Worm (Caenorhabditis elegans) whole organism, early embryonic: ENCODE data around the gene fli-1.
A peak's percentile ranks its signal among the peaks of the same experiment; 100 is the strongest.

Experiments
- B0310.2 ChIP-seq: sonication (generic microtip); optimal IDR thresholded peaks from 2 replicates; lab custom pipeline; 2016; ENCODE audit warnings: mild to moderate bottlenecking, missing genetic modification characterization, missing compliant biosample characterization
- F13C5.2 ChIP-seq: sonication (generic microtip); optimal IDR thresholded peaks from 2 replicates; lab custom pipeline; 2017; ENCODE audit warnings: mild to moderate bottlenecking, missing genetic modification characterization, inconsistent platforms, missing compliant biosample characterization
- aly-1 ChIP-seq: sonication (generic microtip); optimal IDR thresholded peaks from 2 replicates; lab custom pipeline; 2016; ENCODE audit warnings: missing genetic modification characterization, missing compliant biosample characterization
- ama-1 ChIP-seq: fragments of 150-350 bp; optimal IDR thresholded peaks from 2 replicates; lab custom pipeline; 2014
- ceh-13 ChIP-seq: fragments of 200-800 bp; sonication (Bioruptor generic); optimal IDR thresholded peaks from 2 replicates; lab custom pipeline; 2018; ENCODE audit warnings: mild to moderate bottlenecking, missing genetic modification characterization, missing compliant biosample characterization
- ceh-36 ChIP-seq: sonication (generic microtip); optimal IDR thresholded peaks from 2 replicates; lab custom pipeline; 2016; ENCODE audit warnings: missing genetic modification characterization, inconsistent platforms, missing compliant biosample characterization
- ets-7 ChIP-seq: sonication (generic microtip); optimal IDR thresholded peaks from 2 replicates; lab custom pipeline; 2016; ENCODE audit warnings: missing genotype, missing genetic modification characterization, missing compliant biosample characterization
- flt-1 ChIP-seq: fragments of 200-800 bp; sonication (Bioruptor generic); IDR thresholded peaks from 2 replicates; pipeline ENCODE4 v1.3.6; 2022; ENCODE audit warnings: missing genetic modification characterization, missing compliant biosample characterization
- hmbx-1 ChIP-seq: sonication (generic microtip); optimal IDR thresholded peaks from 2 replicates; lab custom pipeline; 2016; ENCODE audit warnings: mild to moderate bottlenecking, missing genetic modification characterization, missing compliant biosample characterization
- hmg-4 ChIP-seq: fragments of 200-800 bp; sonication (Bioruptor generic); optimal IDR thresholded peaks from 2 replicates; lab custom pipeline; 2018; ENCODE audit warnings: mild to moderate bottlenecking, missing genetic modification characterization, missing compliant biosample characterization
- hnd-1 ChIP-seq: sonication (generic microtip); optimal IDR thresholded peaks from 2 replicates; lab custom pipeline; 2016; ENCODE audit warnings: missing genetic modification characterization, missing compliant biosample characterization
- pes-1 ChIP-seq: fragments of 200-800 bp; sonication (Bioruptor generic); IDR thresholded peaks from 2 replicates; pipeline ENCODE4 v1.3.6; 2022; ENCODE audit warnings: missing genetic modification reagents, missing genetic modification characterization, missing compliant biosample characterization
- scrt-1 ChIP-seq: fragments of 200-800 bp; sonication (Bioruptor generic); IDR thresholded peaks from 2 replicates; pipeline ENCODE4 v1.3.6; 2022; ENCODE audit warnings: missing genetic modification characterization, missing compliant biosample characterization
- sea-1 ChIP-seq: fragments of 200-800 bp; sonication (Bioruptor generic); conservative IDR thresholded peaks from 2 replicates; pipeline ENCODE4 v1.3.6; 2022; ENCODE audit warnings: missing genetic modification characterization, missing compliant biosample characterization
- tbx-11 ChIP-seq: fragments of 200-800 bp; sonication (Bioruptor generic); IDR thresholded peaks from 2 replicates; pipeline ENCODE4 v1.3.6; 2022; ENCODE audit warnings: missing genetic modification characterization, missing compliant biosample characterization
- tbx-37 ChIP-seq: fragments of 200-800 bp; sonication (Bioruptor generic); conservative IDR thresholded peaks from 2 replicates; pipeline ENCODE4 v1.3.6; 2022; ENCODE audit warnings: missing genetic modification reagents, missing genetic modification characterization, missing compliant biosample characterization
- tra-4 ChIP-seq: sonication (generic microtip); optimal IDR thresholded peaks from 2 replicates; lab custom pipeline; 2017; ENCODE audit warnings: missing genetic modification characterization, missing compliant biosample characterization

Gene fli-1

ce11 chrIII:8689143-8689542, 5.6 kb upstream of the fli-1 start:
- no peak for TF ChIP-seq F13C5.2 (tag; lab: Kevin White, UChicago)
- TF ChIP-seq hmbx-1 (tag; lab: Kevin White, UChicago) = no peak
- TF ChIP-seq tbx-11 (GFP tag; lab: Robert Waterston, UW) = no peak
- no peak for TF ChIP-seq B0310.2
- no peak for TF ChIP-seq ama-1 (lab: Kevin White, UChicago)
- TF ChIP-seq scrt-1 (GFP tag; lab: Robert Waterston, UW) = no peak
- no peak for TF ChIP-seq pes-1
- no peak for TF ChIP-seq hmg-4 (GFP tag; lab: Kevin White, UChicago)
- no peak for TF ChIP-seq aly-1 (tag; lab: Kevin White, UChicago)

ce11 chrIII:8688438-8688946, 5.0 kb upstream of the fli-1 start, which contains the start of gene hadb-1:
Gene hadb-1, minus strand, starts transcription at chrIII:8688488.
- TF ChIP-seq tra-4 (tag; lab: Kevin White, UChicago) (no peak), tbx-11 (GFP tag; lab: Robert Waterston, UW) (no peak), ceh-13 (GFP tag; lab: Kevin White, UChicago) (no peak), B0310.2 (no peak), aly-1 (tag; lab: Kevin White, UChicago) (no peak), ets-7 (tag; lab: Kevin White, UChicago) (no peak), F13C5.2 (tag; lab: Kevin White, UChicago) (no peak), hnd-1 (tag; lab: Kevin White, UChicago) (no peak), pes-1 (no peak), sea-1 (GFP tag; lab: Robert Waterston, UW) (no peak), hmg-4 (GFP tag; lab: Kevin White, UChicago) (no peak), flt-1 (no peak), hmbx-1 (tag; lab: Kevin White, UChicago) (no peak), ceh-36 (tag; lab: Kevin White, UChicago) (no peak), ama-1 (lab: Kevin White, UChicago) (no peak), tbx-37 (GFP tag; lab: Robert Waterston, UW) (no peak), scrt-1 (GFP tag; lab: Robert Waterston, UW) (no peak)

- TF ChIP-seq aly-1 (tag; lab: Kevin White, UChicago) = no peak
- TF ChIP-seq ama-1 (lab: Kevin White, UChicago) = no peak
- TF ChIP-seq ets-7 (tag; lab: Kevin White, UChicago) = no peak
- no peak for TF ChIP-seq scrt-1 (GFP tag; lab: Robert Waterston, UW)
- no peak for TF ChIP-seq hmg-4 (GFP tag; lab: Kevin White, UChicago)
- TF ChIP-seq flt-1 = no peak
- no peak for TF ChIP-seq B0310.2
- no peak for TF ChIP-seq tbx-11 (GFP tag; lab: Robert Waterston, UW)
- TF ChIP-seq tbx-37 (GFP tag; lab: Robert Waterston, UW) = no peak
- TF ChIP-seq ceh-36 (tag; lab: Kevin White, UChicago) = no peak
- no peak for TF ChIP-seq ceh-13 (GFP tag; lab: Kevin White, UChicago)
- TF ChIP-seq hnd-1 (tag; lab: Kevin White, UChicago) = no peak
- TF ChIP-seq hmbx-1 (tag; lab: Kevin White, UChicago) = no peak
These were observed 2.2 kb upstream of the fli-1 start for ce11 chrIII:8685590-8686240.

- no peak for TF ChIP-seq ceh-36 (tag; lab: Kevin White, UChicago)
- no peak for TF ChIP-seq pes-1
- TF ChIP-seq B0310.2 = no peak
- no peak for TF ChIP-seq ets-7 (tag; lab: Kevin White, UChicago)
- no peak for TF ChIP-seq tbx-11 (GFP tag; lab: Robert Waterston, UW)
- TF ChIP-seq hmbx-1 (tag; lab: Kevin White, UChicago) = no peak
- no peak for TF ChIP-seq scrt-1 (GFP tag; lab: Robert Waterston, UW)
- TF ChIP-seq ceh-13 (GFP tag; lab: Kevin White, UChicago) = no peak
- TF ChIP-seq tbx-37 (GFP tag; lab: Robert Waterston, UW) = no peak
- no peak for TF ChIP-seq flt-1
- TF ChIP-seq aly-1 (tag; lab: Kevin White, UChicago) = no peak
- TF ChIP-seq hnd-1 (tag; lab: Kevin White, UChicago) = no peak
- no peak for TF ChIP-seq F13C5.2 (tag; lab: Kevin White, UChicago)
- no peak for TF ChIP-seq sea-1 (GFP tag; lab: Robert Waterston, UW)
- TF ChIP-seq hmg-4 (GFP tag; lab: Kevin White, UChicago) = no peak
- no peak for TF ChIP-seq tra-4 (tag; lab: Kevin White, UChicago)
- TF ChIP-seq ama-1 (lab: Kevin White, UChicago) = no peak
These were observed 885 bp upstream of the fli-1 start, which contains the start of gene anmt-1 for ce11 chrIII:8684421-8684820. Gene anmt-1, plus strand, starts transcription at chrIII:8684808.

ce11 chrIII:8678371-8678770, 5.2 kb downstream of the fli-1 start:
- TF ChIP-seq tbx-11 (GFP tag; lab: Robert Waterston, UW) = peak; percentile 97
- TF ChIP-seq tra-4 (tag; lab: Kevin White, UChicago) = peak; percentile 91
- peak; percentile 89 for TF ChIP-seq hnd-1 (tag; lab: Kevin White, UChicago)
- TF ChIP-seq flt-1 = peak; percentile 99
- TF ChIP-seq scrt-1 (GFP tag; lab: Robert Waterston, UW) = peak; percentile 98
- peak; percentile 97 for TF ChIP-seq sea-1 (GFP tag; lab: Robert Waterston, UW)
- TF ChIP-seq ceh-13 (GFP tag; lab: Kevin White, UChicago) = peak; percentile 95
- peak; percentile 79 for TF ChIP-seq ama-1 (lab: Kevin White, UChicago)
- TF ChIP-seq B0310.2 = peak; percentile 96
- TF ChIP-seq tbx-37 (GFP tag; lab: Robert Waterston, UW) = peak; percentile 98
- peak; percentile 94 for TF ChIP-seq F13C5.2 (tag; lab: Kevin White, UChicago)
- peak; percentile 97 for TF ChIP-seq ceh-36 (tag; lab: Kevin White, UChicago)
- peak; percentile 98 for TF ChIP-seq pes-1
- TF ChIP-seq aly-1 (tag; lab: Kevin White, UChicago) = peak; percentile 97
- TF ChIP-seq hmg-4 (GFP tag; lab: Kevin White, UChicago) = peak; percentile 98
- TF ChIP-seq ets-7 (tag; lab: Kevin White, UChicago) = peak; percentile 94
- peak; percentile 82 for TF ChIP-seq hmbx-1 (tag; lab: Kevin White, UChicago)

- no peak for TF ChIP-seq scrt-1 (GFP tag; lab: Robert Waterston, UW)
- TF ChIP-seq tbx-37 (GFP tag; lab: Robert Waterston, UW) = no peak
- TF ChIP-seq sea-1 (GFP tag; lab: Robert Waterston, UW) = no peak
- TF ChIP-seq ama-1 (lab: Kevin White, UChicago) = no peak
- TF ChIP-seq tra-4 (tag; lab: Kevin White, UChicago) = no peak
- no peak for TF ChIP-seq ets-7 (tag; lab: Kevin White, UChicago)
- no peak for TF ChIP-seq B0310.2
- no peak for TF ChIP-seq pes-1
- no peak for TF ChIP-seq hmbx-1 (tag; lab: Kevin White, UChicago)
- TF ChIP-seq F13C5.2 (tag; lab: Kevin White, UChicago) = no peak
- TF ChIP-seq ceh-13 (GFP tag; lab: Kevin White, UChicago) = no peak
- TF ChIP-seq hmg-4 (GFP tag; lab: Kevin White, UChicago) = no peak
These were observed 8.5 kb downstream of the fli-1 start, which contains the start of gene pgl-2 for ce11 chrIII:8674980-8675485. Gene pgl-2, minus strand, starts transcription at chrIII:8675435.
